Worm (Caenorhabditis elegans) whole organism, L1 larva: ENCODE results near the gene unc-105.
A peak's percentile ranks its signal among the peaks of the same experiment; 100 is the strongest.

Experiments used
- aly-2 ChIP-seq: fragments of 150-350 bp; optimal IDR thresholded peaks from 2 replicates; lab custom pipeline; 2014; ENCODE audit warnings: missing biosample characterization, missing genetic modification characterization
- blmp-1 ChIP-seq: fragments of 150-350 bp; optimal IDR thresholded peaks from 2 replicates; lab custom pipeline; 2014; ENCODE audit warnings: missing biosample characterization, missing genetic modification characterization
- ceh-63 ChIP-seq: fragments of 200-800 bp; sonication (Bioruptor generic); optimal IDR thresholded peaks from 2 replicates; lab custom pipeline; 2018; ENCODE audit warnings: mild to moderate bottlenecking, missing genetic modification characterization, missing compliant biosample characterization
- lin-35 ChIP-seq, 2 experiments: fragments of 150-350 bp; optimal IDR thresholded peaks; 2 replicates each; lab custom pipeline; 2014; ENCODE audit warnings: missing biosample characterization in 2 of 2, missing genetic modification characterization in 2 of 2, missing genetic modification reagents in 2 of 2
- mdl-1 ChIP-seq, 2 experiments: fragments of 150-350 bp; optimal IDR thresholded peaks; 2 replicates each; lab custom pipeline; 2014 to 2017; ENCODE audit warnings: missing biosample characterization in 2 of 2, missing genetic modification characterization in 2 of 2, inconsistent platforms in 1 of 2
- nhr-11 ChIP-seq: fragments of 150-350 bp; optimal IDR thresholded peaks from 2 replicates; lab custom pipeline; 2014; ENCODE audit warnings: missing biosample characterization, missing genetic modification characterization
- pag-3 ChIP-seq: sonication (generic microtip); optimal IDR thresholded peaks from 2 replicates; lab custom pipeline; 2017; ENCODE audit warnings: missing genetic modification characterization, mild to moderate bottlenecking, missing compliant biosample characterization, antibody characterized with exemption, borderline replicate concordance; ENCODE audit not compliant: insufficient read depth
- skn-1 ChIP-seq: fragments of 150-350 bp; optimal IDR thresholded peaks from 2 replicates; lab custom pipeline; 2014; ENCODE audit warnings: missing biosample characterization, missing genetic modification characterization
- unc-130 ChIP-seq: fragments of 150-350 bp; optimal IDR thresholded peaks from 2 replicates; lab custom pipeline; 2017; ENCODE audit warnings: missing biosample characterization, missing genetic modification characterization, inconsistent platforms
- xbp-1 ChIP-seq: sonication (generic microtip); optimal IDR thresholded peaks from 2 replicates; lab custom pipeline; 2016; ENCODE audit warnings: missing genetic modification characterization, missing compliant biosample characterization
- ztf-4 ChIP-seq: fragments of 150-350 bp; optimal IDR thresholded peaks from 2 replicates; lab custom pipeline; 2014; ENCODE audit warnings: missing biosample characterization, missing genetic modification characterization

ce11 chrII:8086803-8087202, 29.5 kb upstream of the unc-105 start, which contains the start of gene K02C4.3:
- TF ChIP-seq lin-35 (GFP tag; optimal IDR thresholded peaks at IDR 0.05; lab: Kevin White, UChicago) (peak; percentile 87 to 95), xbp-1 (peak; percentile 74), pag-3 (peak; percentile 4), ceh-63 (GFP tag; lab: Kevin White, UChicago) (no peak), skn-1 (tag; lab: Kevin White, UChicago) (peak; percentile 77), mdl-1 (tag; optimal IDR thresholded peaks at IDR 0.05; lab: Kevin White, UChicago) (peak in 1 of 2 experiments; percentile 60), nhr-11 (tag; lab: Kevin White, UChicago) (no peak), blmp-1 (tag; lab: Kevin White, UChicago) (peak; percentile 76), aly-2 (tag; lab: Kevin White, UChicago) (peak; percentile 24), ztf-4 (tag; lab: Kevin White, UChicago) (no peak), unc-130 (tag; lab: Kevin White, UChicago) (peak; percentile 64)
